Worm (Caenorhabditis elegans) whole organism, mixed stage, embryonic: Measurements from ENCODE around the gene ZK899.3.

Source experiments
- ces-1 ChIP-seq: fragments of 150-350 bp; optimal IDR thresholded peaks from 2 replicates; lab custom pipeline; 2014; ENCODE audit warnings: missing biosample characterization, missing genetic modification reagents, missing genetic modification characterization
- elt-1 ChIP-seq: sonication (generic microtip); optimal IDR thresholded peaks from 2 replicates; lab custom pipeline; 2017; ENCODE audit warnings: missing genetic modification characterization, mild to moderate bottlenecking, missing compliant biosample characterization, antibody characterized with exemption, moderate library complexity, borderline replicate concordance; ENCODE audit not compliant: insufficient read depth
- nhr-237 ChIP-seq: fragments of 150-350 bp; optimal IDR thresholded peaks from 2 replicates; lab custom pipeline; 2014; ENCODE audit warnings: missing biosample characterization, missing genetic modification characterization
- nhr-28 ChIP-seq: fragments of 150-350 bp; optimal IDR thresholded peaks from 2 replicates; lab custom pipeline; 2014; ENCODE audit warnings: missing biosample characterization, missing genetic modification characterization
- nhr-76 ChIP-seq: sonication (generic microtip); optimal IDR thresholded peaks from 2 replicates; lab custom pipeline; 2017; ENCODE audit warnings: missing biosample characterization, missing genetic modification characterization

- TF ChIP-seq nhr-237 (no peak), ces-1 (GFP tag; lab: Kevin White, UChicago) (no peak), nhr-28 (tag; lab: Kevin White, UChicago) (no peak), elt-1 (tag; lab: Kevin White, UChicago) (no peak), nhr-76 (no peak)
These were observed 41.3 kb upstream of the ZK899.3 start for ce11 chrX:9411675-9412074.
